Fruit fly (Drosophila melanogaster): ENCODE results near the gene anox.
A peak's percentile ranks its signal among the peaks of the same experiment; 100 is the strongest.

- no peak for TF ChIP-seq D1 (tag; optimal IDR thresholded peaks at IDR 0.05)
- no peak for TF ChIP-seq Ets98B (GFP tag; IDR thresholded peaks at IDR 0.05)
- no peak for TF ChIP-seq rn (GFP tag; IDR thresholded peaks at IDR 0.05)
- no peak for TF ChIP-seq Pif1B (GFP tag; optimal IDR thresholded peaks at IDR 0.05)
- TF ChIP-seq CG14655 (GFP tag; optimal IDR thresholded peaks at IDR 0.05) = no peak
- peak; percentile 62 for TF ChIP-seq CG8159 (tag; optimal IDR thresholded peaks at IDR 0.05)
- no peak for TF ChIP-seq EcR (GFP tag; optimal IDR thresholded peaks at IDR 0.05)
These were observed 3.3 kb upstream of the anox start for dm6 chrX:21322289-21322981.

Data from whole organism, pupa.